Fruit fly (Drosophila melanogaster): Measurements from ENCODE around the gene CG10864.

DNA sequence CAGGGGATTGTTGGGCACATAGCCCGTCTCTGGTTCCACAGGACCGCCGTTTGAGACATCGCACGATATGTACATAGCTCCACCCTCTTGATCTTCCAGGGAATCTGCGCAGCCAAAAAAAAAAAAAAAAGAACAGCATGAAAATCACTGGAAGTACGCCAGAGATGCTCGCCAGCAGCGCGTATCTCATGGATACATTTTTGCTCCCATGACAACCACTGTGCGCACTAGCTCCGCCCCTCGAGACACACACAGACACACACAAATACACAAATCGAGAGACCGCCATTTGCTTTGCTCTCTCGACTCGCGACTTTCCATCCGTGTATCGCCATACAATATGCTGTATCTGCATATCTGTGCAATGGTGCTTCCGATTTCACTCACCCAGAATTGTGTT lies 40.1 kb downstream of the CG10864 start:
- TF ChIP-seq chm (GFP tag; IDR thresholded peaks at IDR 0.05) (no peak), dysf (GFP tag; IDR thresholded peaks at IDR 0.05) (0 out of 3 replicates have a peak, but pooled peaks have one; percentile 36), CG6689 (GFP tag; IDR thresholded peaks at IDR 0.05) (0 out of 2 replicates have a peak, but pooled peaks have one; percentile 11), bbx (GFP tag; IDR thresholded peaks at IDR 0.05; ENCODE audit: partially characterized antibody) (no peak), CG16815 (GFP tag; optimal IDR thresholded peaks at IDR 0.05) (no peak), CG2889 (GFP tag; IDR thresholded peaks at IDR 0.05) (no peak), schlank (tag; optimal IDR thresholded peaks at IDR 0.05) (no peak), amos (GFP tag; IDR thresholded peaks at IDR 0.05; ENCODE audit: partially characterized antibody) (no peak), pnt (GFP tag; optimal IDR thresholded peaks at IDR 0.05) (no peak), CHES-1-like (GFP tag; optimal IDR thresholded peaks at IDR 0.05) (no peak)

Measured in whole organism, embryonic.